Fruit fly (Drosophila melanogaster) whole organism, wandering third instar larva: ENCODE data around the gene ems.

Source experiments
- Abd-B ChIP-seq: fragments of >200 bp; optimal IDR thresholded peaks from 2 replicates; lab custom pipeline; 2017; ENCODE audit warnings: missing biosample characterization, missing genetic modification characterization
- CG32264 ChIP-seq: fragments of 200-800 bp; sonication (Bioruptor generic); optimal IDR thresholded peaks from 2 replicates; lab custom pipeline; 2016; ENCODE audit warnings: missing biosample characterization, missing genetic modification characterization
- CG9705 ChIP-seq: fragments of 200-800 bp; sonication (Bioruptor generic); optimal IDR thresholded peaks from 2 replicates; lab custom pipeline; 2018; ENCODE audit warnings: missing biosample characterization, mild to moderate bottlenecking, missing genetic modification characterization
- CrebA ChIP-seq: fragments of 200-800 bp; sonication (Bioruptor generic); optimal IDR thresholded peaks from 2 replicates; lab custom pipeline; 2016; ENCODE audit warnings: missing biosample characterization, mild to moderate bottlenecking, missing genetic modification characterization, borderline replicate concordance
- Dfd ChIP-seq: fragments of >200 bp; optimal IDR thresholded peaks from 2 replicates; lab custom pipeline; 2017; ENCODE audit warnings: missing biosample characterization, missing genetic modification characterization
- Dif ChIP-seq: fragments of 200-275, 200-300 bp; sonication (Bioruptor generic); optimal IDR thresholded peaks from 2 replicates; lab custom pipeline; 2018; ENCODE audit warnings: missing biosample characterization, missing genetic modification characterization; ENCODE audit not compliant: partially characterized antibody
- GATAd ChIP-seq: sonication (Bioruptor generic); optimal IDR thresholded peaks from 2 replicates; lab custom pipeline; 2016; ENCODE audit warnings: missing biosample characterization, missing genetic modification characterization
- HLH106 ChIP-seq: fragments of 200-800 bp; optimal IDR thresholded peaks from 3 replicates; lab custom pipeline; 2019; ENCODE audit warnings: missing biosample characterization, mild to moderate bottlenecking, missing genetic modification characterization, moderate library complexity
- Hnf4 ChIP-seq: fragments of 200-800 bp; sonication (Bioruptor generic); optimal IDR thresholded peaks from 2 replicates; lab custom pipeline; 2016; ENCODE audit warnings: missing biosample characterization, mild to moderate bottlenecking, missing genetic modification characterization
- Hr78 ChIP-seq: fragments of >200 bp; optimal IDR thresholded peaks from 2 replicates; lab custom pipeline; 2017; ENCODE audit warnings: missing biosample characterization, missing genetic modification characterization
- Hr83 ChIP-seq: fragments of 200-300 bp; sonication (Bioruptor generic); optimal IDR thresholded peaks from 2 replicates; lab custom pipeline; 2016; ENCODE audit warnings: missing biosample characterization, mild to moderate bottlenecking, missing genetic modification characterization, moderate library complexity; ENCODE audit not compliant: poor library complexity, severe bottlenecking
- Jra ChIP-seq: sonication (Bioruptor generic); optimal IDR thresholded peaks from 2 replicates; lab custom pipeline; 2016; ENCODE audit warnings: missing biosample characterization, missing genetic modification characterization
- Mio ChIP-seq: sonication (Bioruptor generic); optimal IDR thresholded peaks from 2 replicates; lab custom pipeline; 2016; ENCODE audit warnings: missing biosample characterization, missing genetic modification characterization
- Myc ChIP-seq: fragments of >200 bp; optimal IDR thresholded peaks from 2 replicates; lab custom pipeline; 2017
- N ChIP-seq: fragments of >200 bp; optimal IDR thresholded peaks from 2 replicates; lab custom pipeline; 2018; ENCODE audit warnings: missing biosample characterization, missing external identifiers, missing genetic modification characterization
- OdsH ChIP-seq: fragments of 200-800 bp; sonication (Bioruptor generic); optimal IDR thresholded peaks from 2 replicates; lab custom pipeline; 2016; ENCODE audit warnings: missing biosample characterization, mild to moderate bottlenecking, missing genetic modification characterization
- Rel ChIP-seq, 2 experiments: fragments of 200-800 bp; sonication (Bioruptor generic) in 1 of 2; optimal IDR thresholded peaks; 2 replicates in 1 of 2; 3 replicates in 1 of 2; lab custom pipeline; 2016 to 2019; ENCODE audit warnings: mild to moderate bottlenecking in 2 of 2, missing biosample characterization in 2 of 2, missing genetic modification characterization in 2 of 2, moderate library complexity in 1 of 2
- Sp1 ChIP-seq: fragments of 200-800 bp; sonication (Bioruptor generic); optimal IDR thresholded peaks from 3 replicates; lab custom pipeline; 2019; ENCODE audit warnings: missing biosample characterization, mild to moderate bottlenecking, missing genetic modification characterization, moderate library complexity
- Vsx2 ChIP-seq: fragments of 200-300, 225-300 bp; sonication (Bioruptor generic); optimal IDR thresholded peaks from 2 replicates; lab custom pipeline; 2018; ENCODE audit warnings: missing biosample characterization, missing genetic modification characterization; ENCODE audit not compliant: partially characterized antibody
- br ChIP-seq: fragments of 200-800 bp; sonication (Bioruptor generic); optimal IDR thresholded peaks from 2 replicates; lab custom pipeline; 2016; ENCODE audit warnings: missing biosample characterization, missing genetic modification characterization
- brk ChIP-seq: fragments of 200-800 bp; sonication (Bioruptor generic); optimal IDR thresholded peaks from 2 replicates; lab custom pipeline; 2016; ENCODE audit warnings: missing biosample characterization, mild to moderate bottlenecking, missing genetic modification characterization
- dl ChIP-seq, 2 experiments: fragments of 175-275, 200-275 bp in 1 of 2; fragments of 200-275 bp in 1 of 2; sonication (Bioruptor generic); optimal IDR thresholded peaks; lab custom pipeline; 2018; ENCODE audit warnings: mild to moderate bottlenecking in 2 of 2, missing biosample characterization in 2 of 2, missing genetic modification characterization in 2 of 2, moderate library complexity in 2 of 2; ENCODE audit not compliant: partially characterized antibody in 2 of 2, insufficient read depth in 1 of 2
- dmrt93B ChIP-seq: fragments of 200-800 bp; sonication (Bioruptor generic); optimal IDR thresholded peaks from 2 replicates; lab custom pipeline; 2018; ENCODE audit warnings: missing biosample characterization, mild to moderate bottlenecking, missing genetic modification characterization
- dsf ChIP-seq: sonication (Bioruptor generic); optimal IDR thresholded peaks from 2 replicates; lab custom pipeline; 2016; ENCODE audit warnings: missing biosample characterization, missing genetic modification characterization, borderline replicate concordance
- ey ChIP-seq: fragments of 200-800 bp; sonication (Bioruptor generic); optimal IDR thresholded peaks from 2 replicates; lab custom pipeline; 2016; ENCODE audit warnings: missing biosample characterization, missing genetic modification characterization
- foxo ChIP-seq, 2 experiments: fragments of 200-800 bp; sonication (Bioruptor generic); optimal IDR thresholded peaks; 2 replicates in 1 of 2; 3 replicates in 1 of 2; lab custom pipeline; 2016 to 2017; ENCODE audit warnings: missing biosample characterization in 2 of 2, missing genetic modification characterization in 2 of 2
- fru ChIP-seq: fragments of 200-800 bp; sonication (Bioruptor generic); optimal IDR thresholded peaks from 3 replicates; lab custom pipeline; 2016; ENCODE audit warnings: missing biosample characterization, mild to moderate bottlenecking, missing genetic modification characterization
- h ChIP-seq: fragments of 200-800 bp; sonication (Bioruptor generic); optimal IDR thresholded peaks from 3 replicates; lab custom pipeline; 2016; ENCODE audit warnings: missing biosample characterization, mild to moderate bottlenecking, missing genetic modification characterization
- jim ChIP-seq: fragments of 175-275, 200-325 bp; sonication (Bioruptor generic); optimal IDR thresholded peaks from 2 replicates; lab custom pipeline; 2016; ENCODE audit warnings: missing biosample characterization, mild to moderate bottlenecking, missing genetic modification characterization
- lola ChIP-seq: fragments of >200 bp; optimal IDR thresholded peaks from 2 replicates; lab custom pipeline; 2017; ENCODE audit warnings: missing biosample characterization, missing genetic modification characterization
- pan ChIP-seq: fragments of >200 bp; optimal IDR thresholded peaks from 2 replicates; lab custom pipeline; 2017
- psq ChIP-seq: fragments of 200-800 bp; sonication (Bioruptor generic); optimal IDR thresholded peaks from 3 replicates; lab custom pipeline; 2017; ENCODE audit warnings: missing biosample characterization, mild to moderate bottlenecking, missing genetic modification characterization, moderate library complexity
- rgr ChIP-seq: fragments of 200-800 bp; sonication (Bioruptor generic); optimal IDR thresholded peaks from 3 replicates; lab custom pipeline; 2016; ENCODE audit warnings: missing biosample characterization, mild to moderate bottlenecking, missing genetic modification characterization
- sage ChIP-seq: fragments of 200-800 bp; sonication (Bioruptor generic); optimal IDR thresholded peaks from 2 replicates; lab custom pipeline; 2016; ENCODE audit warnings: missing biosample characterization, mild to moderate bottlenecking, missing genetic modification characterization
- sv ChIP-seq: fragments of 200-800 bp; sonication (Bioruptor generic); optimal IDR thresholded peaks from 3 replicates; lab custom pipeline; 2016; ENCODE audit warnings: missing biosample characterization, missing genetic modification characterization
- tai ChIP-seq: sonication (Bioruptor generic); optimal IDR thresholded peaks from 2 replicates; lab custom pipeline; 2016; ENCODE audit warnings: missing biosample characterization, missing genetic modification characterization
- usp ChIP-seq: fragments of >200 bp; optimal IDR thresholded peaks from 2 replicates; lab custom pipeline; 2017; ENCODE audit warnings: missing biosample characterization, missing genetic modification characterization
- woc ChIP-seq: sonication (Bioruptor generic); optimal IDR thresholded peaks from 2 replicates; lab custom pipeline; 2016; ENCODE audit warnings: missing biosample characterization, mild to moderate bottlenecking, missing genetic modification characterization

The ems gene

DNA sequence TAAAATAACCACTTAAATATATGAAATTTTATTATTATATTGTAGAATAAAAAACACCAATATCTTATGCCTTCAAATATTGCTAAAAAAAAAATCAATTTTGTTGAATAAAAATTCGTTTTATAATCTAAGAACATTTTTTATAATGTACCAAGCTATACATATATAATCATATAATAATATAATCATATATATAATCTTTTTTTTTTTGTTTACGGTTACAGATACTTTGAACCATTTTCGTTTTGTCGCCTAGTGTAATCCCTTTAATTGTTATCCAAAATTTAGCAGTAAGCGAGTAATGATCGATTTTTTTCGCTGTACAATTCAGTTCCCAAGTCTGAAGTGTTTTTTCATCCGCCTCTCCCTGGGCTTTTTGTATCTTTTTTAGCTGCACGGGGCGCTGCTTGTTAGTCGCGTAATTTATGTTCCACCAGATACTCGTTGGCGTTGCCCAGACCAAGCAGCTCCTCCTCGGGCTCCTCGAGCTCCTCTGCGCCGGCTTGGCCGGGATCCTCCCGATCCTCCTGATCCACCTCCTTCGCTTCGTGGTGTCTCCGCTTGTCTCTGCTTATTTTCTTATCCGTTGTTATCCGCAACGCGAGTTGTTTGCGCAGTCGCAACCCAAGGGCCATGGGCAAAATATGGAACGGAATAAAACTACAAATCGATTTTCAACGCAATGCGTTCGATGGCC is 37.8 kb downstream of the ems start:
- TF ChIP-seq Myc: no peak
- no peak for TF ChIP-seq Mio (GFP tag; lab: Kevin White, UChicago)
- TF ChIP-seq pan: no peak
- no peak for TF ChIP-seq Jra
- no peak for TF ChIP-seq sage
- TF ChIP-seq OdsH: peak; percentile 53
- TF ChIP-seq Vsx2 (GFP tag; lab: Kevin White, UChicago): no peak
- no peak for TF ChIP-seq CG9705 (GFP tag; lab: Kevin White, UChicago)
- no peak for TF ChIP-seq fru (GFP tag; lab: Kevin White, UChicago)
- no peak for TF ChIP-seq Hnf4 (GFP tag; lab: Kevin White, UChicago)
- TF ChIP-seq lola: no peak
- no peak for TF ChIP-seq brk (GFP tag; lab: Kevin White, UChicago)
- TF ChIP-seq Abd-B (GFP tag; lab: Kevin White, UChicago): no peak
- TF ChIP-seq Hr78 (GFP tag; lab: Kevin White, UChicago): no peak
- TF ChIP-seq HLH106 (tag; lab: Kevin White, UChicago): peak; percentile 28
- TF ChIP-seq Rel (GFP tag; optimal IDR thresholded peaks at IDR 0.05; lab: Kevin White, UChicago): no peak
- no peak for TF ChIP-seq Rel (tag; optimal IDR thresholded peaks at IDR 0.05; lab: Kevin White, UChicago)
- TF ChIP-seq Sp1 (GFP tag; lab: Kevin White, UChicago): peak; percentile 46
- TF ChIP-seq rgr (GFP tag; lab: Kevin White, UChicago): peak; percentile 7
- TF ChIP-seq br: no peak
- TF ChIP-seq woc (GFP tag; lab: Kevin White, UChicago): no peak
- TF ChIP-seq dmrt93B: peak; percentile 3
- no peak for TF ChIP-seq CG32264 (GFP tag; lab: Kevin White, UChicago)
- TF ChIP-seq h (GFP tag; lab: Kevin White, UChicago): no peak
- peak; percentile 40 for TF ChIP-seq psq (GFP tag; lab: Kevin White, UChicago)
- no peak for TF ChIP-seq Dif
- no peak for TF ChIP-seq Hr83 (GFP tag; lab: Kevin White, UChicago)
- TF ChIP-seq usp: no peak
- no peak for TF ChIP-seq ey (GFP tag; lab: Kevin White, UChicago)
- TF ChIP-seq sv (GFP tag; lab: Kevin White, UChicago): no peak
- no peak for TF ChIP-seq jim
- TF ChIP-seq N (GFP tag; lab: Kevin White, UChicago): no peak
- no peak for TF ChIP-seq CrebA (GFP tag; lab: Kevin White, UChicago)
- peak in 1 of 2 experiments; percentile 55 for TF ChIP-seq foxo (GFP tag; optimal IDR thresholded peaks at IDR 0.05; lab: Kevin White, UChicago)
- no peak for TF ChIP-seq GATAd (GFP tag; lab: Kevin White, UChicago)

DNA sequence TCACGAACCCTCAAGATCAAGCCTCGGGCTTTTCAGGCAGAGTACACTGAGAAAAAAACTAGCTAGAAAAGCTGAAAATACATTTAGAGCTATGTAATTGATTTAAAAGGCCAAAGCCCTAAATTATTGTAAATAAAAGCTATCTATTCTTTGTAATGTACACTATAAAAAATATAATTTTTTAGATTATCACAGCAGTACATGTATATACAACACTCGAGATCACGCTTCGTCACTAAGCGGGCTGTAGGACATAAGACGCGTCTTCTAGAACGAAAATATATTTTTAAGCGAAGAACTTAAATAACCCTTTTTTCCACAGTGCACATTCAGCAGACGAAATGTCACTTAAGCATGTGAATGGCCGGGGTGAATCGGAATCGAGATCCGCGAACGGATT is 39.7 kb downstream of the ems start:
- no peak for TF ChIP-seq Myc
- TF ChIP-seq pan: no peak
- TF ChIP-seq psq (GFP tag; lab: Kevin White, UChicago): peak; percentile 28
- no peak for TF ChIP-seq GATAd (GFP tag; lab: Kevin White, UChicago)
- TF ChIP-seq CG9705 (GFP tag; lab: Kevin White, UChicago): peak; percentile 22
- TF ChIP-seq Vsx2 (GFP tag; lab: Kevin White, UChicago): no peak
- TF ChIP-seq rgr (GFP tag; lab: Kevin White, UChicago): peak; percentile 52
- TF ChIP-seq Rel (GFP tag; optimal IDR thresholded peaks at IDR 0.05; lab: Kevin White, UChicago): no peak
- TF ChIP-seq Rel (tag; optimal IDR thresholded peaks at IDR 0.05; lab: Kevin White, UChicago): no peak
- TF ChIP-seq OdsH: peak; percentile 59
- peak; percentile 65 for TF ChIP-seq HLH106 (tag; lab: Kevin White, UChicago)
- peak; percentile 64 for TF ChIP-seq Sp1 (GFP tag; lab: Kevin White, UChicago)
- TF ChIP-seq jim: no peak
- TF ChIP-seq N (GFP tag; lab: Kevin White, UChicago): no peak
- peak; percentile 6 for TF ChIP-seq tai (GFP tag; lab: Kevin White, UChicago)
- TF ChIP-seq sv (GFP tag; lab: Kevin White, UChicago): no peak
- TF ChIP-seq foxo (GFP tag; optimal IDR thresholded peaks at IDR 0.05; lab: Kevin White, UChicago): peak in 1 of 2 experiments; percentile 70
- no peak for TF ChIP-seq usp
- peak; percentile 29 for TF ChIP-seq woc (GFP tag; lab: Kevin White, UChicago)
- no peak for TF ChIP-seq dsf (GFP tag; lab: Kevin White, UChicago)
- TF ChIP-seq Dif: no peak
- TF ChIP-seq fru (GFP tag; lab: Kevin White, UChicago): peak; percentile 63
- TF ChIP-seq Hr83 (GFP tag; lab: Kevin White, UChicago): no peak
- no peak for TF ChIP-seq lola
- TF ChIP-seq CG32264 (GFP tag; lab: Kevin White, UChicago): no peak
- no peak for TF ChIP-seq Hr78 (GFP tag; lab: Kevin White, UChicago)
- peak; percentile 17 for TF ChIP-seq brk (GFP tag; lab: Kevin White, UChicago)
- peak; percentile 50 for TF ChIP-seq dmrt93B
- no peak for TF ChIP-seq Abd-B (GFP tag; lab: Kevin White, UChicago)
- no peak for TF ChIP-seq Mio (GFP tag; lab: Kevin White, UChicago)
- peak; percentile 65 for TF ChIP-seq h (GFP tag; lab: Kevin White, UChicago)
- peak; percentile 20 for TF ChIP-seq br
- no peak for TF ChIP-seq Hnf4 (GFP tag; lab: Kevin White, UChicago)
- no peak for TF ChIP-seq Dfd (GFP tag; lab: Kevin White, UChicago)
- no peak for TF ChIP-seq CrebA (GFP tag; lab: Kevin White, UChicago)
- no peak for TF ChIP-seq Jra
- TF ChIP-seq ey (GFP tag; lab: Kevin White, UChicago): peak; percentile 45
- TF ChIP-seq dl (GFP tag; optimal IDR thresholded peaks at IDR 0.05; lab: Kevin White, UChicago; ENCODE audit: insufficient read depth in 1 of 2, partially characterized antibody in 2 of 2): no peak
- peak; percentile 4 for TF ChIP-seq sage
